Fruit fly (Drosophila melanogaster) whole organism, embryonic: ENCODE data around the gene Cpr30F.

Experiments used
- Antp ChIP-seq: fragments of 200-800 bp; sonication (Bioruptor generic); optimal IDR thresholded peaks from 3 replicates; lab custom pipeline; 2016; ENCODE audit warnings: missing biosample characterization, missing genetic modification characterization
- Atf3 ChIP-seq: fragments of 200-800 bp; sonication (Bioruptor generic); optimal IDR thresholded peaks from 3 replicates; lab custom pipeline; 2016; ENCODE audit warnings: missing biosample characterization, missing genetic modification characterization
- CG11560 ChIP-seq: fragments of 200-800 bp; sonication (Bioruptor generic); IDR thresholded peaks from 3 replicates; pipeline ENCODE4 v1.3.6; 2022; ENCODE audit warnings: missing biosample characterization, missing genetic modification characterization
- CG12659 ChIP-seq: fragments of 200-800 bp; sonication (Bioruptor generic); optimal IDR thresholded peaks from 3 replicates; lab custom pipeline; 2017; ENCODE audit warnings: mild to moderate bottlenecking, missing biosample characterization, missing genetic modification reagents, missing genetic modification characterization
- CG14014 ChIP-seq: fragments of 200-800 bp; sonication (Bioruptor generic); IDR thresholded peaks from 2 replicates; pipeline ENCODE4 v1.3.6; 2022; ENCODE audit warnings: missing biosample characterization, missing genetic modification characterization
- CG15269 ChIP-seq: fragments of 200-800 bp; sonication (Bioruptor generic); optimal IDR thresholded peaks from 2 replicates; lab custom pipeline; 2018; ENCODE audit warnings: missing biosample characterization, mild to moderate bottlenecking, missing genetic modification characterization, moderate library complexity
- CG17385 ChIP-seq: fragments of 200-800 bp; sonication (Bioruptor generic); optimal IDR thresholded peaks from 3 replicates; lab custom pipeline; 2018; ENCODE audit warnings: missing biosample characterization, mild to moderate bottlenecking, missing genetic modification characterization
- CG17829 ChIP-seq: fragments of 200-800 bp; optimal IDR thresholded peaks from 2 replicates; lab custom pipeline; 2019; ENCODE audit warnings: missing biosample characterization, mild to moderate bottlenecking, missing genetic modification characterization, moderate library complexity
- CG2116 ChIP-seq: fragments of 200-800 bp; sonication (Bioruptor generic); optimal IDR thresholded peaks from 3 replicates; lab custom pipeline; 2018; ENCODE audit warnings: missing biosample characterization, mild to moderate bottlenecking, missing genetic modification characterization
- CG32772 ChIP-seq: fragments of 200-800 bp; sonication (Bioruptor generic); IDR thresholded peaks from 2 replicates; pipeline ENCODE4 v1.3.6; 2022; ENCODE audit warnings: missing biosample characterization, missing genetic modification characterization
- CG3847 ChIP-seq: fragments of 200-800 bp; sonication (Bioruptor generic); IDR thresholded peaks from 2 replicates; pipeline ENCODE4 v1.3.6; 2022; ENCODE audit warnings: missing biosample characterization, missing genetic modification characterization
- CG4282 ChIP-seq: fragments of 200-800 bp; sonication (Bioruptor generic); optimal IDR thresholded peaks from 2 replicates; lab custom pipeline; 2016; ENCODE audit warnings: missing biosample characterization, missing genetic modification characterization
- CG4404 ChIP-seq: fragments of 200-800 bp; sonication (Bioruptor generic); IDR thresholded peaks from 2 replicates; pipeline ENCODE4 v1.3.6; 2022; ENCODE audit warnings: missing biosample characterization, missing genetic modification characterization
- CG6813 ChIP-seq: fragments of 200-800 bp; sonication (Bioruptor generic); optimal IDR thresholded peaks from 2 replicates; lab custom pipeline; 2017; ENCODE audit warnings: missing biosample characterization, missing genetic modification characterization, mild to moderate bottlenecking, moderate library complexity, missing genetic modification reagents
- CG6854 ChIP-seq: fragments of 200-800 bp; sonication (Bioruptor generic); optimal IDR thresholded peaks from 3 replicates; lab custom pipeline; 2017; ENCODE audit warnings: missing biosample characterization, mild to moderate bottlenecking, missing genetic modification characterization
- CG8478 ChIP-seq: fragments of >200 bp; optimal IDR thresholded peaks from 2 replicates; lab custom pipeline; 2018
- CG9876 ChIP-seq: fragments of 200-800 bp; sonication (Bioruptor generic); optimal IDR thresholded peaks from 2 replicates; lab custom pipeline; 2016; ENCODE audit warnings: missing biosample characterization, missing genetic modification characterization
- CTCF ChIP-seq: fragments of 200-800 bp; sonication (Bioruptor generic); optimal IDR thresholded peaks from 2 replicates; lab custom pipeline; 2017; ENCODE audit warnings: missing biosample characterization, mild to moderate bottlenecking, missing genetic modification characterization, moderate library complexity
- D19A ChIP-seq: fragments of 200-800 bp; optimal IDR thresholded peaks from 3 replicates; lab custom pipeline; 2019; ENCODE audit warnings: missing biosample characterization, mild to moderate bottlenecking, missing genetic modification characterization, moderate library complexity
- E2f1 ChIP-seq: fragments of 200-800 bp; sonication (Bioruptor generic); IDR thresholded peaks from 2 replicates; pipeline ENCODE4 v1.3.6; 2022; ENCODE audit warnings: missing biosample characterization, missing genetic modification characterization
- Fer2 ChIP-seq: fragments of 200-800 bp; sonication (Bioruptor generic); optimal IDR thresholded peaks from 2 replicates; lab custom pipeline; 2018; ENCODE audit warnings: missing biosample characterization, mild to moderate bottlenecking, missing genetic modification characterization, moderate library complexity
- Hr78 ChIP-seq, 2 experiments: fragments of 200-800 bp in 1 of 2; fragments of >200 bp in 1 of 2; sonication (Bioruptor generic) in 1 of 2; optimal IDR thresholded peaks; 2 replicates each; lab custom pipeline; 2017 to 2019; ENCODE audit warnings: missing biosample characterization in 2 of 2, missing genetic modification characterization in 2 of 2, mild to moderate bottlenecking in 1 of 2, moderate library complexity in 1 of 2
- NK7.1 ChIP-seq: fragments of 200-800 bp; sonication (Bioruptor generic); optimal IDR thresholded peaks from 3 replicates; lab custom pipeline; 2016; ENCODE audit warnings: missing biosample characterization, missing genetic modification characterization
- Stat92E ChIP-seq, 3 experiments: fragments of >200 bp in 2 of 3; fragments of 200-800 bp in 1 of 3; sonication (Bioruptor generic) in 1 of 3; optimal IDR thresholded peaks; 2 replicates each; lab custom pipeline; 2017 to 2019; ENCODE audit warnings: missing biosample characterization in 3 of 3, missing genetic modification characterization in 3 of 3, mild to moderate bottlenecking in 1 of 3, moderate library complexity in 1 of 3
- TFAM ChIP-seq: fragments of 200-800 bp; sonication (Bioruptor generic); optimal IDR thresholded peaks from 2 replicates; lab custom pipeline; 2017; ENCODE audit warnings: missing biosample characterization, missing genetic modification characterization, inconsistent platforms
- Vsx1 ChIP-seq: fragments of 200-800 bp; sonication (Bioruptor generic); optimal IDR thresholded peaks from 2 replicates; lab custom pipeline; 2017; ENCODE audit warnings: missing biosample characterization, mild to moderate bottlenecking, missing genetic modification characterization, missing genetic modification reagents
- ara ChIP-seq: fragments of 200-800 bp; sonication (Bioruptor generic); IDR thresholded peaks from 2 replicates; pipeline ENCODE4 v1.3.6; 2022; ENCODE audit warnings: missing biosample characterization, missing genetic modification characterization
- ato ChIP-seq: fragments of 200-800 bp; sonication (Bioruptor generic); IDR thresholded peaks from 2 replicates; pipeline ENCODE4 v1.3.6; 2022; ENCODE audit warnings: missing biosample characterization, missing genetic modification characterization; ENCODE audit not compliant: partially characterized antibody
- cad ChIP-seq: fragments of >200 bp; optimal IDR thresholded peaks from 2 replicates; lab custom pipeline; 2017; ENCODE audit warnings: missing biosample characterization, missing genetic modification characterization
- danr ChIP-seq: fragments of 200-800 bp; sonication (Bioruptor generic); IDR thresholded peaks from 2 replicates; pipeline ENCODE4 v1.3.6; 2022; ENCODE audit warnings: missing biosample characterization, missing genetic modification characterization
- dmrt99B ChIP-seq: fragments of 200-800 bp; sonication (Bioruptor generic); optimal IDR thresholded peaks from 2 replicates; lab custom pipeline; 2018; ENCODE audit warnings: missing biosample characterization, mild to moderate bottlenecking, missing genetic modification characterization, moderate library complexity
- emc ChIP-seq: fragments of 200-800 bp; sonication (Bioruptor generic); optimal IDR thresholded peaks from 2 replicates; lab custom pipeline; 2016; ENCODE audit warnings: missing biosample characterization, missing genetic modification characterization
- eve ChIP-seq, 2 experiments: fragments of >200 bp; optimal IDR thresholded peaks; 2 replicates each; lab custom pipeline; 2017; ENCODE audit warnings: missing biosample characterization in 2 of 2, missing genetic modification characterization in 2 of 2
- ewg ChIP-seq: fragments of 200-800 bp; sonication (Bioruptor generic); optimal IDR thresholded peaks from 3 replicates; lab custom pipeline; 2017; ENCODE audit warnings: mild to moderate bottlenecking, missing biosample characterization, missing genetic modification reagents, missing genetic modification characterization
- gro ChIP-seq: fragments of 200-800 bp; sonication (Bioruptor generic); optimal IDR thresholded peaks from 2 replicates; lab custom pipeline; 2016; ENCODE audit warnings: missing biosample characterization, missing genetic modification characterization
- insv ChIP-seq, 2 experiments: fragments of 200-800 bp; sonication (Bioruptor generic); optimal IDR thresholded peaks; 3 replicates each; lab custom pipeline; 2016 to 2018; ENCODE audit warnings: missing biosample characterization in 2 of 2, missing genetic modification characterization in 2 of 2
- lmd ChIP-seq: fragments of 200-800 bp; sonication (Bioruptor generic); IDR thresholded peaks from 2 replicates; pipeline ENCODE4 v1.3.6; 2022; ENCODE audit warnings: missing biosample characterization, missing genetic modification characterization
- maf-S ChIP-seq: fragments of 200-800 bp; sonication (Bioruptor generic); optimal IDR thresholded peaks from 2 replicates; lab custom pipeline; 2016; ENCODE audit warnings: missing biosample characterization, missing genetic modification characterization
- odd ChIP-seq: fragments of 200-800 bp; sonication (Bioruptor generic); optimal IDR thresholded peaks from 2 replicates; lab custom pipeline; 2017; ENCODE audit warnings: missing biosample characterization, mild to moderate bottlenecking, missing genetic modification characterization
- pan ChIP-seq, 4 experiments: fragments of >200 bp in 3 of 4; fragments of 200-800 bp in 1 of 4; sonication (Bioruptor generic) in 1 of 4; optimal IDR thresholded peaks in 3 of 4; IDR thresholded peaks in 1 of 4; 2 replicates each; pipeline versions ENCODE4 v1.3.6 to Lab custom; 2017 to 2022; ENCODE audit warnings: missing biosample characterization in 2 of 4, missing genetic modification characterization in 2 of 4, mixed read lengths in 1 of 4
- row ChIP-seq: fragments of 200-800 bp; sonication (Bioruptor generic); IDR thresholded peaks from 3 replicates; pipeline ENCODE4 v1.3.6; 2022; ENCODE audit warnings: missing biosample characterization, missing genetic modification characterization
- salm ChIP-seq: fragments of 200-800 bp; sonication (Bioruptor generic); optimal IDR thresholded peaks from 2 replicates; lab custom pipeline; 2018; ENCODE audit warnings: missing biosample characterization, mild to moderate bottlenecking, missing genetic modification characterization
- schlank ChIP-seq: fragments of 200-800 bp; sonication (Bioruptor generic); optimal IDR thresholded peaks from 2 replicates; lab custom pipeline; 2018; ENCODE audit warnings: missing biosample characterization, mild to moderate bottlenecking, missing genetic modification characterization
- scrt ChIP-seq: fragments of 200-800 bp; sonication (Bioruptor generic); optimal IDR thresholded peaks from 2 replicates; lab custom pipeline; 2018; ENCODE audit warnings: missing biosample characterization, mild to moderate bottlenecking, missing genetic modification characterization, moderate library complexity
- slp2 ChIP-seq: fragments of 200-800 bp; sonication (Bioruptor generic); optimal IDR thresholded peaks from 2 replicates; lab custom pipeline; 2016; ENCODE audit warnings: missing biosample characterization, missing genetic modification characterization
- so ChIP-seq: fragments of 200-800 bp; sonication (Bioruptor generic); IDR thresholded peaks from 3 replicates; pipeline ENCODE4 v1.3.6; 2022; ENCODE audit warnings: missing biosample characterization, missing genetic modification characterization
- ssp ChIP-seq: fragments of 200-800 bp; sonication (Bioruptor generic); IDR thresholded peaks from 2 replicates; pipeline ENCODE4 v1.3.6; 2022; ENCODE audit warnings: missing biosample characterization, missing genetic modification characterization
- tgo ChIP-seq: fragments of 200-800 bp; sonication (Bioruptor generic); IDR thresholded peaks from 3 replicates; pipeline ENCODE4 v1.3.6; 2022; ENCODE audit warnings: missing biosample characterization, missing genetic modification characterization
- unc-4 ChIP-seq: fragments of 200-800 bp; sonication (Bioruptor generic); IDR thresholded peaks from 2 replicates; pipeline ENCODE4 v1.3.6; 2022; ENCODE audit warnings: missing biosample characterization, missing genetic modification characterization; ENCODE audit not compliant: partially characterized antibody
- vvl ChIP-seq: fragments of 200-800 bp; sonication (Bioruptor generic); IDR thresholded peaks from 2 replicates; pipeline ENCODE4 v1.3.6; 2022; ENCODE audit warnings: missing biosample characterization, missing genetic modification characterization
- zf30C ChIP-seq: fragments of 200-800 bp; sonication (Bioruptor generic); optimal IDR thresholded peaks from 3 replicates; lab custom pipeline; 2018; ENCODE audit warnings: missing biosample characterization, mild to moderate bottlenecking, missing genetic modification characterization

Cpr30F gene

dm6 chr2L:9954119-9954518 is 21.2 kb upstream of the Cpr30F start, which contains the start of the genes CG13126 and CG4709 (continued):
- TF ChIP-seq scrt (GFP tag; lab: Kevin White, UChicago), result peak; percentile 87
- TF ChIP-seq emc (GFP tag; lab: Kevin White, UChicago), result peak; percentile 1
- peak; percentile 87 for TF ChIP-seq E2f1
- TF ChIP-seq row, result peak; percentile 96
- peak; percentile 97 for TF ChIP-seq CG17829 (tag; lab: Kevin White, UChicago)
- peak; percentile 77; the same call in 2 of the 3 replicates for TF ChIP-seq so (GFP tag; lab: Robert Waterston, UW)
- TF ChIP-seq Antp (GFP tag; lab: Kevin White, UChicago), result peak; percentile 13
- TF ChIP-seq CG32772, result peak; percentile 89
- TF ChIP-seq tgo (GFP tag; lab: Robert Waterston, UW), result peak; percentile 91
- no peak for TF ChIP-seq zf30C
- TF ChIP-seq Atf3 (GFP tag; lab: Kevin White, UChicago), result peak; percentile 29
- peak; percentile 77 for TF ChIP-seq CG2116
- TF ChIP-seq CG3847 (GFP tag; lab: Robert Waterston, UW), result peak; percentile 84
- TF ChIP-seq insv (GFP tag; optimal IDR thresholded peaks at IDR 0.05; lab: Kevin White, UChicago), result peak in 1 of 2 experiments; percentile 45
- peak; percentile 61 for TF ChIP-seq CTCF (GFP tag; lab: Kevin White, UChicago)
- peak; percentile 86 for TF ChIP-seq Vsx1 (GFP tag; lab: Kevin White, UChicago)
- peak; percentile 94 for TF ChIP-seq dmrt99B (tag; lab: Kevin White, UChicago)
- TF ChIP-seq ara, result peak; percentile 89
- TF ChIP-seq NK7.1 (GFP tag; lab: Kevin White, UChicago), result peak; percentile 29
- peak; percentile 70 for TF ChIP-seq danr
- peak; percentile 91 for TF ChIP-seq CG15269 (tag; lab: Kevin White, UChicago)
- peak; percentile 81 for TF ChIP-seq CG4404 (GFP tag; lab: Robert Waterston, UW)
- TF ChIP-seq Hr78 (GFP tag; optimal IDR thresholded peaks at IDR 0.05; lab: Kevin White, UChicago), result peak in 1 of 2 experiments; percentile 83
- TF ChIP-seq ssp, result peak; percentile 77
- TF ChIP-seq CG14014 (GFP tag; lab: Robert Waterston, UW), result peak; percentile 87
- TF ChIP-seq maf-S (GFP tag; lab: Kevin White, UChicago), result no peak
- peak; percentile 24 for TF ChIP-seq schlank (tag; lab: Kevin White, UChicago)
- TF ChIP-seq Fer2, result peak; percentile 86
- TF ChIP-seq unc-4 (GFP tag; lab: Robert Waterston, UW), result 0 out of 2 replicates have a peak, but pooled peaks have one; percentile 25
- peak; percentile 87 for TF ChIP-seq CG6854
- TF ChIP-seq CG8478 (lab: Kevin White, UChicago), result no peak
- no peak; the same call in 2 of the 3 replicates for TF ChIP-seq CG11560
- TF ChIP-seq D19A (tag; lab: Kevin White, UChicago), result peak; percentile 90
- TF ChIP-seq ewg (GFP tag; lab: Kevin White, UChicago), result peak; percentile 74
- peak; percentile 43 for TF ChIP-seq TFAM (GFP tag; lab: Kevin White, UChicago)
- peak in 1 of 3 experiments; percentile 83 for TF ChIP-seq Stat92E (GFP tag; optimal IDR thresholded peaks at IDR 0.05; lab: Kevin White, UChicago)
- TF ChIP-seq slp2 (GFP tag; lab: Kevin White, UChicago), result peak; percentile 26
- TF ChIP-seq salm, result peak; percentile 82
- TF ChIP-seq pan (optimal IDR thresholded peaks at IDR 0.05; lab: Kevin White, UChicago), result no peak
- TF ChIP-seq pan (GFP tag; optimal IDR thresholded peaks at IDR 0.05 in 1 of 2, IDR thresholded peaks at IDR 0.05 in 1 of 2), result peak in 1 of 2 experiments; percentile 94
- TF ChIP-seq lmd (GFP tag; lab: Robert Waterston, UW), result peak; percentile 89
- peak; percentile 97 for TF ChIP-seq vvl (GFP tag; lab: Robert Waterston, UW)
- no peak for TF ChIP-seq cad (GFP tag; lab: Kevin White, UChicago)
- TF ChIP-seq CG17385 (GFP tag; lab: Kevin White, UChicago), result peak; percentile 84
- no peak for TF ChIP-seq CG9876 (GFP tag; lab: Kevin White, UChicago)
- TF ChIP-seq CG6813 (GFP tag; lab: Kevin White, UChicago), result peak; percentile 90
- TF ChIP-seq ato (GFP tag; lab: Robert Waterston, UW), result no peak
- peak; percentile 90 for TF ChIP-seq CG12659
- TF ChIP-seq eve (GFP tag; optimal IDR thresholded peaks at IDR 0.05; lab: Kevin White, UChicago), result no peak
- peak; percentile 82 for TF ChIP-seq odd (GFP tag; lab: Kevin White, UChicago)
- peak; percentile 0 for TF ChIP-seq gro (GFP tag; lab: Kevin White, UChicago)
- TF ChIP-seq CG4282 (GFP tag; lab: Kevin White, UChicago), result no peak
